Worm (Caenorhabditis elegans) whole organism, L2 larva: ENCODE data around the gene clec-83.
A peak's percentile ranks its signal among the peaks of the same experiment; 100 is the strongest.

Source experiments
- C34F6.9 ChIP-seq: fragments of 150-350 bp; optimal IDR thresholded peaks from 2 replicates; lab custom pipeline; 2014; ENCODE audit warnings: missing biosample characterization, missing genetic modification characterization
- F13H6.1 ChIP-seq: sonication (generic microtip); optimal IDR thresholded peaks from 2 replicates; lab custom pipeline; 2016; ENCODE audit warnings: missing genetic modification characterization, missing compliant biosample characterization
- Y55F3AM.14 ChIP-seq: fragments of 200-800 bp; sonication (Bioruptor generic); optimal IDR thresholded peaks from 2 replicates; lab custom pipeline; 2018; ENCODE audit warnings: mild to moderate bottlenecking, missing genetic modification characterization, missing compliant biosample characterization
- alr-1 ChIP-seq: fragments of 150-350 bp; optimal IDR thresholded peaks from 2 replicates; lab custom pipeline; 2014; ENCODE audit warnings: missing biosample characterization, missing genetic modification characterization
- aly-2 ChIP-seq: fragments of 150-350 bp; optimal IDR thresholded peaks from 2 replicates; lab custom pipeline; 2014; ENCODE audit warnings: missing biosample characterization, missing genetic modification characterization
- ama-1 ChIP-seq: fragments of 150-350 bp; optimal IDR thresholded peaks from 2 replicates; lab custom pipeline; 2018; ENCODE audit warnings: inconsistent platforms
- blmp-1 ChIP-seq: sonication (generic microtip); optimal IDR thresholded peaks from 2 replicates; lab custom pipeline; 2017; ENCODE audit warnings: missing genetic modification characterization, mild to moderate bottlenecking, missing compliant biosample characterization, antibody characterized with exemption, moderate library complexity; ENCODE audit not compliant: insufficient read depth
- crh-2 ChIP-seq: sonication (generic microtip); optimal IDR thresholded peaks from 2 replicates; lab custom pipeline; 2017; ENCODE audit warnings: missing biosample characterization, missing genetic modification characterization
- dmd-4 ChIP-seq: sonication (generic microtip); optimal IDR thresholded peaks from 2 replicates; lab custom pipeline; 2017; ENCODE audit warnings: missing biosample characterization, missing genetic modification characterization
- elt-1 ChIP-seq: fragments of 150-350 bp; optimal IDR thresholded peaks from 2 replicates; lab custom pipeline; 2014; ENCODE audit warnings: missing biosample characterization, missing genetic modification characterization
- elt-3 ChIP-seq: sonication (generic microtip); optimal IDR thresholded peaks from 2 replicates; lab custom pipeline; 2017; ENCODE audit warnings: missing biosample characterization, missing genetic modification characterization
- lin-11 ChIP-seq: fragments of 150-350 bp; sonication (generic microtip); optimal IDR thresholded peaks from 2 replicates; lab custom pipeline; 2014; ENCODE audit warnings: missing biosample characterization, missing genetic modification characterization, inconsistent platforms, mixed read lengths
- lin-13 ChIP-seq: fragments of 150-350 bp; optimal IDR thresholded peaks from 2 replicates; lab custom pipeline; 2014; ENCODE audit warnings: missing biosample characterization, missing genetic modification reagents, missing genetic modification characterization
- lin-39 ChIP-seq: fragments of 150-350 bp; optimal IDR thresholded peaks from 2 replicates; lab custom pipeline; 2014; ENCODE audit warnings: missing biosample characterization, missing genetic modification reagents, missing genetic modification characterization
- lsy-2 ChIP-seq, 2 experiments: fragments of 150-350 bp in 1 of 2; sonication (generic microtip) in 1 of 2; optimal IDR thresholded peaks; 2 replicates each; lab custom pipeline; 2014 to 2017; ENCODE audit warnings: missing biosample characterization in 2 of 2, missing genetic modification characterization in 2 of 2
- mab-5 ChIP-seq: fragments of 150-350 bp; optimal IDR thresholded peaks from 2 replicates; lab custom pipeline; 2014; ENCODE audit warnings: missing biosample characterization, missing genetic modification characterization
- mbf-1 ChIP-seq: sonication (generic microtip); optimal IDR thresholded peaks from 2 replicates; lab custom pipeline; 2017; ENCODE audit warnings: missing biosample characterization, missing genetic modification characterization
- mdl-1 ChIP-seq, 2 experiments: fragments of 150-350 bp in 1 of 2; sonication (generic microtip) in 1 of 2; optimal IDR thresholded peaks; 2 replicates each; lab custom pipeline; 2017; ENCODE audit warnings: missing biosample characterization in 2 of 2, missing genetic modification characterization in 2 of 2
- nhr-11 ChIP-seq: fragments of 150-350 bp; optimal IDR thresholded peaks from 2 replicates; lab custom pipeline; 2014; ENCODE audit warnings: missing biosample characterization, missing genetic modification characterization
- nhr-25 ChIP-seq: fragments of 150-350 bp; sonication (generic microtip); optimal IDR thresholded peaks from 3 replicates; lab custom pipeline; 2014; ENCODE audit warnings: missing biosample characterization, missing genetic modification characterization
- nhr-6 ChIP-seq: fragments of 150-350 bp; optimal IDR thresholded peaks from 2 replicates; lab custom pipeline; 2014; ENCODE audit warnings: missing biosample characterization, missing genetic modification characterization
- nhr-77 ChIP-seq: fragments of 150-350 bp; optimal IDR thresholded peaks from 2 replicates; lab custom pipeline; 2014; ENCODE audit warnings: missing biosample characterization, missing genetic modification characterization
- sem-4 ChIP-seq: fragments of 150-350 bp; optimal IDR thresholded peaks from 2 replicates; lab custom pipeline; 2014; ENCODE audit warnings: missing biosample characterization, missing genetic modification reagents, missing genetic modification characterization
- skn-1 ChIP-seq: sonication (generic microtip); optimal IDR thresholded peaks from 2 replicates; lab custom pipeline; 2017; ENCODE audit warnings: missing biosample characterization, missing genetic modification characterization
- sma-9 ChIP-seq, 2 experiments: fragments of 150-350 bp in 1 of 2; sonication (generic microtip) in 1 of 2; optimal IDR thresholded peaks; 2 replicates each; lab custom pipeline; 2014 to 2016; ENCODE audit warnings: missing genetic modification characterization in 2 of 2, mild to moderate bottlenecking in 1 of 2, missing biosample characterization in 1 of 2, missing compliant biosample characterization in 1 of 2, missing genetic modification reagents in 1 of 2, moderate library complexity in 1 of 2
- snpc-4 ChIP-seq: fragments of 150-350 bp; optimal IDR thresholded peaks from 2 replicates; lab custom pipeline; 2014; ENCODE audit warnings: missing biosample characterization, missing genetic modification characterization
- unc-39 ChIP-seq: fragments of 150-350 bp; optimal IDR thresholded peaks from 2 replicates; lab custom pipeline; 2014; ENCODE audit warnings: missing biosample characterization, missing genetic modification characterization
- unc-55 ChIP-seq: fragments of 150-350 bp; sonication (generic microtip); optimal IDR thresholded peaks from 3 replicates; lab custom pipeline; 2014; ENCODE audit warnings: missing biosample characterization, missing genetic modification reagents, missing genetic modification characterization
- unc-62 ChIP-seq: fragments of 150-350 bp; optimal IDR thresholded peaks from 2 replicates; lab custom pipeline; 2014; ENCODE audit warnings: missing biosample characterization, missing genetic modification reagents, missing genetic modification characterization
- zag-1 ChIP-seq: fragments of 150-350 bp; optimal IDR thresholded peaks from 2 replicates; lab custom pipeline; 2014; ENCODE audit warnings: missing biosample characterization, missing genetic modification characterization
- ztf-1 ChIP-seq: fragments of 200-800 bp; sonication (Bioruptor generic); conservative IDR thresholded peaks from 2 replicates; pipeline ENCODE4 v1.3.6; 2022; ENCODE audit warnings: missing genetic modification characterization, missing compliant biosample characterization
- ztf-11 ChIP-seq: sonication (generic microtip); optimal IDR thresholded peaks from 2 replicates; lab custom pipeline; 2017; ENCODE audit warnings: missing biosample characterization, missing genetic modification characterization
- ztf-4 ChIP-seq: fragments of 150-350 bp; optimal IDR thresholded peaks from 2 replicates; lab custom pipeline; 2014; ENCODE audit warnings: missing biosample characterization, missing genetic modification characterization

The clec-83 gene

DNA sequence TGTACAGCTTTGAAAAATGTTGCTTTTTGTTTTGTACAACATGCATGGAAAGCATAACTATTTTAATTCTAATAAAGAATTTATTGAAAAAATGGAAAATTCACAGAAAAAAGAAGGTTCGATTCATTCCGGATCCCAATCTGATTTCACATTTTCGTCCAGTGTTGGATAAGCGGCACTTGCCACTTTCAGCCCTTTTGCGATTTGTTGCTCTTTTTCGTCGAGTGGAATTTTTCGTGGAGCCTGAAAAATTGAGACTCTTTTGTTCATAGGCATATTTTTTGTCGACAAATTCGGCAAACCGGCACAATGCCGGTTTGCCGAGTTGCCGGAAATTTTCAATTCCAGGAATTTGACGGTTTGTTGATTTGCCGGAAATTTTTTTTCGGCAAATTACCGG lies 10.4 kb upstream of the clec-83 start:
- no peak for TF ChIP-seq nhr-25 (tag; lab: Kevin White, UChicago)
- TF ChIP-seq ztf-4 (tag; lab: Kevin White, UChicago): no peak
- no peak for TF ChIP-seq crh-2 (tag; lab: Kevin White, UChicago)
- TF ChIP-seq ztf-11 (tag; lab: Kevin White, UChicago): no peak
- no peak for TF ChIP-seq blmp-1 (tag; lab: Kevin White, UChicago)
- no peak for TF ChIP-seq ama-1 (lab: Kevin White, UChicago)

DNA sequence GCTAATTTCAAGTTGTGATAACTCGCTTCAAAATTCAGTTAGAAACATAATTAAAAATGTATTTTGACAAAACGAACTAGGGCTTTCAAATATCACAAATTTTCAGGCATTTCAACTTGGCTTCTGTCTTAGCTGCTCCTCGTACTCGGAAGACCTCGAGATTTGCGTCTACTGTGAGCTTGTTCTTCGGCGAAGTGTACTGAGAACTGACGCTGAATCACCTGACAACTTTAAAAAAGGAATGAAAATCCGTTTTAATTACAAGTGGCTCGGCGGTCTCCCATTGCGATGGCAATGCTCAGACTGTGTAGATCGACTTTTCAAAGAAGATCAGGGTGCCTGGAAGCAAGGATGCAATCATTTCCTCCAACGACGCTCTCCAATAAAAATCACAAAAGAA lies 9.3 kb upstream of the clec-83 start, which contains the start of gene clec-85:
TSS of gene clec-85 (plus strand) at position 301 of the 400 bp plus-strand sequence.
- TF ChIP-seq snpc-4 (tag; lab: Kevin White, UChicago) (no peak), sma-9 (GFP tag; optimal IDR thresholded peaks at IDR 0.05; lab: Kevin White, UChicago) (no peak), sma-9 (tag; optimal IDR thresholded peaks at IDR 0.05; lab: Kevin White, UChicago) (no peak), zag-1 (tag; lab: Kevin White, UChicago) (no peak), unc-55 (GFP tag; lab: Kevin White, UChicago) (no peak), skn-1 (no peak), lsy-2 (tag; optimal IDR thresholded peaks at IDR 0.05; lab: Kevin White, UChicago) (no peak), nhr-6 (tag; lab: Kevin White, UChicago) (no peak)
- TF ChIP-seq, all 48 proteins: peak for 0

DNA sequence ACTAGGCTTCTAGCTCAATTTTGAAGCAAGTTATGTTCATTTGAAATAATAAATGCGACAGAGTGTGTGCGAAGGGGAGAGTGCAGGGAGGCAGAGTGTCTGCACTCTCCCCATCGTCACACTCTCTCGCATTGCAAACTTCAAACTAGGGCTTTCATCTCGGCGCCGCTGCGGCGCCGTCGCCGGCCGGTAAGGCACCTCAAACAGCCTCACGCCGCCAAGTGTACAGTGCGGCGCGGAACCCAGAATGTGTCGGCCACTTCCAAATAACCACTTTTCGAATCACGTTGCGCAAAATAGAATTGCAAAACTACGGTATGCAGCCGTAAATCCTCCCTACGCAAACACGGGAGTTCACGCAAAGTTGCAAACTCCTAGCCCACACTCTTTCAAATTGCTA lies 8.0 kb upstream of the clec-83 start:
- TF ChIP-seq nhr-11 (tag; lab: Kevin White, UChicago) (no peak), mab-5 (no peak), unc-39 (no peak), aly-2 (tag; lab: Kevin White, UChicago) (no peak), snpc-4 (tag; lab: Kevin White, UChicago) (no peak), F13H6.1 (tag; lab: Kevin White, UChicago) (no peak), skn-1 (no peak), dmd-4 (tag; lab: Kevin White, UChicago) (no peak), C34F6.9 (tag; lab: Kevin White, UChicago) (no peak), zag-1 (tag; lab: Kevin White, UChicago) (no peak), sem-4 (no peak)

DNA sequence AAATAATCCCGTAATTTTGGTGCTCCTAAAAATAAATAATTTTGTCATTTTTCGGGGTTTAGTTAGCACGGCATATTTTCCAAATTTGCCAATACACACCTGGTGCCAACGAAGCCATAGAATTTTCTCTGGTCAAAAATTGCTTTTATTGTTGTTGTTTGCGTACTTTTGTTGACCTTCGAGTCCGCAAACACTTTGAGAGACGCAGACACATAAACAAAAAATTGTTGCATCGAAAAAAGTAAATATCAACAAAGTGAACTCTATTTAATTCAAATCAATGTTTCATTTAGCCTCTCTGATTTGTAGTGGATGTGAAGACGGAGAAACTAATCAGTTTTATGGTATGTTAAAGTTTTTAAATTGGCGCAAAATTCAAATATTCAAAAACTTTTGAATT lies 5.0 kb upstream of the clec-83 start, which contains the start of gene Y54G2A.40:
TSS of gene Y54G2A.40 (plus strand) at position 213 of the 400 bp plus-strand sequence.
- TF ChIP-seq C34F6.9 (tag; lab: Kevin White, UChicago) (peak; percentile 46), unc-55 (GFP tag; lab: Kevin White, UChicago) (peak; percentile 56), lsy-2 (tag; optimal IDR thresholded peaks at IDR 0.05; lab: Kevin White, UChicago) (peak in 1 of 2 experiments; percentile 72), lin-39 (no peak), lin-13 (GFP tag; lab: Kevin White, UChicago) (peak; percentile 10)

DNA sequence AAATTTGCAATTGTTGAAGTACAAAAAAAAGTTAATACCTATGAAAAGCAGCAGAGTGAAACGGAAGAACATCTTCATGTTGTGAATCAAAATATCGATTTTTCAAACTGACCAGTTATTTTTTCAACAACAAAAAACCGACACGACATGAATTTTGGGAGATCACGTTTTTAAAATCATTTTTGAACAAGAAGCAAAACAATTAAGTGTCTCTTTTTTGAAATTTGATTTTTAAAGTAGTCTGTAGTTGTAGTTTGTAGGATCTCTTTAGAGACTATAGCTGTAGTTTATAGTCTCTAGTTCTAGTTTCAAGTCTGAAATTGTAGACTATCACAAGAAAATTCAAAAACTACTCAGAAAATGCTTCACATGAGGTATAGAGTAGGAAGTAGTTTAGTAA lies 2.6 kb upstream of the clec-83 start, which contains the start of gene Y54G2A.15:
TSS of gene Y54G2A.15 (minus strand) at position 101 of the 400 bp plus-strand sequence.
- TF ChIP-seq nhr-77 (tag; lab: Kevin White, UChicago): no peak
- no peak for TF ChIP-seq lin-11 (tag; lab: Kevin White, UChicago)
- TF ChIP-seq lsy-2 (tag; optimal IDR thresholded peaks at IDR 0.05; lab: Kevin White, UChicago): no peak
- no peak for TF ChIP-seq mbf-1 (tag; lab: Kevin White, UChicago)
- TF ChIP-seq ztf-1: no peak

DNA sequence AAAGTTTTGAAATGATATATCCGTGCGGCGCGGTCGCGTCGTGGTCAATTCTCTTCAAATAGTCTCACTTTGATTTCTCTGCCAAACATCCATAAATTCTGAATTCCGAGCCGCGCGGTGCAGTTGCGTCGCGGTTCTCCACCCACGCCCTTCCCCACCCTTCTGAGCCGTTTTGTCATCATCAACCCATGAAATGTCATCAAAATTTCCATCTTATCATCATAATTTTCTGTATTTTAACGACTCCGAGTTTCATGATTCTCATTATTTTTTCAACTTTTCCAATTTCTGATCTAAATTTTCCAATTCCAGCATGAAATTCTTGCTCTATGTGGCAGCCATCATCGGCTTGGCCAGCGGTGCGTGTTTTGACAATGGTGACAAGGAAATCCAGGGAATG lies 890 bp upstream of the clec-83 start, which contains the start of gene clec-84:
TSS of gene clec-84 (plus strand) at position 301 of the 400 bp plus-strand sequence.
- TF ChIP-seq elt-3 (no peak), mab-5 (no peak), dmd-4 (tag; lab: Kevin White, UChicago) (no peak), unc-55 (GFP tag; lab: Kevin White, UChicago) (no peak), skn-1 (no peak), crh-2 (tag; lab: Kevin White, UChicago) (no peak), Y55F3AM.14 (GFP tag; lab: Kevin White, UChicago) (no peak), mdl-1 (tag; optimal IDR thresholded peaks at IDR 0.05; lab: Kevin White, UChicago) (no peak), lin-13 (GFP tag; lab: Kevin White, UChicago) (no peak), alr-1 (tag; lab: Kevin White, UChicago) (no peak), unc-62 (GFP tag; lab: Kevin White, UChicago) (no peak), nhr-11 (tag; lab: Kevin White, UChicago) (no peak), C34F6.9 (tag; lab: Kevin White, UChicago) (no peak), nhr-77 (tag; lab: Kevin White, UChicago) (no peak), elt-1 (tag; lab: Kevin White, UChicago) (no peak)
